Fruit fly (Drosophila melanogaster) whole organism, embryonic: Measurements from ENCODE around the gene bor.

Experiments used
- Abd-B ChIP-seq: fragments of 200-800 bp; sonication (Bioruptor generic); optimal IDR thresholded peaks from 2 replicates; lab custom pipeline; 2018; ENCODE audit warnings: missing biosample characterization, mild to moderate bottlenecking, missing genetic modification characterization, moderate library complexity
- Blimp-1 ChIP-seq: fragments of 200-800 bp; sonication (Bioruptor generic); optimal IDR thresholded peaks from 3 replicates; lab custom pipeline; 2018; ENCODE audit warnings: missing biosample characterization, missing genetic modification characterization, mild to moderate bottlenecking, moderate library complexity, missing genetic modification reagents
- Bteb2 ChIP-seq: fragments of 200-800 bp; sonication (Bioruptor generic); optimal IDR thresholded peaks from 2 replicates; lab custom pipeline; 2016; ENCODE audit warnings: missing biosample characterization, missing genetic modification characterization
- CG13424 ChIP-seq: fragments of 200-800 bp; sonication (Bioruptor generic); optimal IDR thresholded peaks from 2 replicates; lab custom pipeline; 2019; ENCODE audit warnings: missing biosample characterization, mild to moderate bottlenecking, missing genetic modification characterization, moderate library complexity
- CG14050 ChIP-seq: fragments of 200-800 bp; sonication (Bioruptor generic); IDR thresholded peaks from 3 replicates; pipeline ENCODE4 v1.3.6; 2022; ENCODE audit warnings: missing biosample characterization, missing genetic modification characterization
- CG15479 ChIP-seq: fragments of 200-800 bp; sonication (Bioruptor generic); optimal IDR thresholded peaks from 3 replicates; lab custom pipeline; 2019; ENCODE audit warnings: missing biosample characterization, mild to moderate bottlenecking, missing genetic modification characterization, moderate library complexity
- CG17328 ChIP-seq: fragments of 200-800 bp; sonication (Bioruptor generic); IDR thresholded peaks from 2 replicates; pipeline ENCODE4 v1.3.6; 2022; ENCODE audit warnings: missing biosample characterization, missing genetic modification characterization
- CG17359 ChIP-seq: fragments of 200-800 bp; sonication (Bioruptor generic); optimal IDR thresholded peaks from 3 replicates; lab custom pipeline; 2018; ENCODE audit warnings: missing biosample characterization, mild to moderate bottlenecking, missing genetic modification characterization, moderate library complexity
- CG18764 ChIP-seq: fragments of 200-800 bp; sonication (Bioruptor generic); optimal IDR thresholded peaks from 3 replicates; lab custom pipeline; 2016; ENCODE audit warnings: missing biosample characterization, missing genetic modification characterization
- CG2202 ChIP-seq: fragments of 200-800 bp; sonication (Bioruptor generic); optimal IDR thresholded peaks from 2 replicates; lab custom pipeline; 2018; ENCODE audit warnings: missing biosample characterization, mild to moderate bottlenecking, missing genetic modification characterization
- CG2875 ChIP-seq: fragments of 200-800 bp; sonication (Bioruptor generic); optimal IDR thresholded peaks from 2 replicates; lab custom pipeline; 2017; ENCODE audit warnings: missing biosample characterization, mild to moderate bottlenecking, missing genetic modification characterization, missing genetic modification reagents
- CG34224 ChIP-seq: fragments of 200-800 bp; sonication (Bioruptor generic); IDR thresholded peaks from 3 replicates; pipeline ENCODE4 v1.3.6; 2022; ENCODE audit warnings: missing biosample characterization, missing genetic modification characterization; ENCODE audit not compliant: partially characterized antibody
- CG4360 ChIP-seq: fragments of 200-800 bp; sonication (Bioruptor generic); IDR thresholded peaks from 2 replicates; pipeline ENCODE4 v1.3.6; 2022; ENCODE audit warnings: missing biosample characterization, missing genetic modification characterization
- CG43689 ChIP-seq: fragments of 200-800 bp; sonication (Bioruptor generic); IDR thresholded peaks from 2 replicates; pipeline ENCODE4 v1.3.6; 2022; ENCODE audit warnings: missing biosample characterization, missing genetic modification characterization
- CG4424 ChIP-seq: fragments of 200-800 bp; sonication (Bioruptor generic); optimal IDR thresholded peaks from 3 replicates; lab custom pipeline; 2016; ENCODE audit warnings: missing biosample characterization, missing genetic modification characterization
- CG4617 ChIP-seq: fragments of 200-800 bp; sonication (Bioruptor generic); optimal IDR thresholded peaks from 3 replicates; lab custom pipeline; 2016; ENCODE audit warnings: missing biosample characterization, missing genetic modification characterization, borderline replicate concordance
- CG5245 ChIP-seq: fragments of 200-800 bp; sonication (Bioruptor generic); optimal IDR thresholded peaks from 3 replicates; lab custom pipeline; 2016; ENCODE audit warnings: missing biosample characterization, missing genetic modification characterization
- CG6813 ChIP-seq: fragments of 200-800 bp; sonication (Bioruptor generic); optimal IDR thresholded peaks from 2 replicates; lab custom pipeline; 2017; ENCODE audit warnings: missing biosample characterization, missing genetic modification characterization, mild to moderate bottlenecking, moderate library complexity, missing genetic modification reagents
- CG6854 ChIP-seq: fragments of 200-800 bp; sonication (Bioruptor generic); optimal IDR thresholded peaks from 3 replicates; lab custom pipeline; 2017; ENCODE audit warnings: missing biosample characterization, mild to moderate bottlenecking, missing genetic modification characterization
- CG7963 ChIP-seq: fragments of 200-800 bp; sonication (Bioruptor generic); IDR thresholded peaks from 3 replicates; pipeline ENCODE4 v1.3.6; 2022; ENCODE audit warnings: missing biosample characterization, missing genetic modification characterization; ENCODE audit not compliant: partially characterized antibody
- CG8281 ChIP-seq: fragments of 200-800 bp; sonication (Bioruptor generic); optimal IDR thresholded peaks from 2 replicates; lab custom pipeline; 2018; ENCODE audit warnings: missing biosample characterization, mild to moderate bottlenecking, missing genetic modification characterization, moderate library complexity
- CrebB ChIP-seq: fragments of 200-800 bp; sonication (Bioruptor generic); optimal IDR thresholded peaks from 3 replicates; lab custom pipeline; 2018; ENCODE audit warnings: missing biosample characterization, mild to moderate bottlenecking, missing genetic modification characterization
- D19B ChIP-seq: fragments of 200-800 bp; sonication (Bioruptor generic); optimal IDR thresholded peaks from 2 replicates; lab custom pipeline; 2017; ENCODE audit warnings: missing biosample characterization, mild to moderate bottlenecking, missing genetic modification characterization
- Dbx ChIP-seq: fragments of 200-800 bp; sonication (Bioruptor generic); IDR thresholded peaks from 3 replicates; pipeline ENCODE4 v1.3.6; 2022; ENCODE audit warnings: missing biosample characterization, missing genetic modification characterization
- Dfd ChIP-seq, 2 experiments: fragments of >200 bp; optimal IDR thresholded peaks; 2 replicates each; lab custom pipeline; 2017; ENCODE audit warnings: missing biosample characterization in 2 of 2, missing genetic modification characterization in 2 of 2
- Dip3 ChIP-seq: fragments of 200-800 bp; sonication (Bioruptor generic); optimal IDR thresholded peaks from 3 replicates; lab custom pipeline; 2016; ENCODE audit warnings: missing biosample characterization, missing genetic modification characterization
- Elba2 ChIP-seq: fragments of 200-800 bp; sonication (Bioruptor generic); optimal IDR thresholded peaks from 3 replicates; lab custom pipeline; 2016; ENCODE audit warnings: missing biosample characterization, missing genetic modification characterization
- H15 ChIP-seq: fragments of 200-800 bp; sonication (Bioruptor generic); IDR thresholded peaks from 3 replicates; pipeline ENCODE4 v1.3.6; 2022; ENCODE audit warnings: missing biosample characterization, missing genetic modification characterization
- Lpt ChIP-seq: fragments of >200 bp; optimal IDR thresholded peaks from 2 replicates; lab custom pipeline; 2018; ENCODE audit warnings: missing biosample characterization, missing genetic modification characterization
- NfI ChIP-seq: fragments of 200-800 bp; sonication (Bioruptor generic); optimal IDR thresholded peaks from 3 replicates; lab custom pipeline; 2018; ENCODE audit warnings: missing biosample characterization, mild to moderate bottlenecking, missing genetic modification characterization, moderate library complexity
- Pdp1 ChIP-seq, 2 experiments: fragments of 200-800 bp; sonication (Bioruptor generic); optimal IDR thresholded peaks; 3 replicates each; lab custom pipeline; 2016; ENCODE audit warnings: missing biosample characterization in 2 of 2, missing genetic modification characterization in 2 of 2, mild to moderate bottlenecking in 1 of 2, moderate library complexity in 1 of 2
- Rfx ChIP-seq: fragments of 200-800 bp; sonication (Bioruptor generic); IDR thresholded peaks from 2 replicates; pipeline ENCODE4 v1.3.6; 2022; ENCODE audit warnings: missing biosample characterization, missing genetic modification characterization
- ap ChIP-seq: fragments of 200-800 bp; sonication (Bioruptor generic); IDR thresholded peaks from 2 replicates; pipeline ENCODE4 v1.3.6; 2022; ENCODE audit warnings: missing biosample characterization, missing genetic modification characterization
- br ChIP-seq: fragments of >200 bp; optimal IDR thresholded peaks from 2 replicates; lab custom pipeline; 2017
- bsh ChIP-seq, 2 experiments: fragments of 200-800 bp; sonication (Bioruptor generic); optimal IDR thresholded peaks; 2 replicates each; lab custom pipeline; 2017 to 2018; ENCODE audit warnings: mild to moderate bottlenecking in 2 of 2, missing biosample characterization in 2 of 2, missing genetic modification characterization in 2 of 2, moderate library complexity in 1 of 2
- croc ChIP-seq: fragments of 200-800 bp; sonication (Bioruptor generic); conservative IDR thresholded peaks from 3 replicates; pipeline ENCODE4 v1.3.6; 2022; ENCODE audit warnings: missing biosample characterization, missing genetic modification characterization
- dimm ChIP-seq: fragments of 200-800 bp; sonication (Bioruptor generic); IDR thresholded peaks from 2 replicates; pipeline ENCODE4 v1.3.6; 2022; ENCODE audit warnings: missing biosample characterization, missing genetic modification characterization
- fu2 ChIP-seq: fragments of 200-800 bp; sonication (Bioruptor generic); optimal IDR thresholded peaks from 2 replicates; lab custom pipeline; 2016; ENCODE audit warnings: missing biosample characterization, missing genetic modification characterization
- gcm ChIP-seq: fragments of 200-800 bp; sonication (Bioruptor generic); optimal IDR thresholded peaks from 2 replicates; lab custom pipeline; 2019; ENCODE audit warnings: missing biosample characterization, mild to moderate bottlenecking, missing genetic modification characterization, moderate library complexity
- hb ChIP-seq: fragments of 200-800 bp; sonication (Bioruptor generic); IDR thresholded peaks from 3 replicates; pipeline ENCODE4 v1.3.6; 2022; ENCODE audit warnings: missing biosample characterization, missing genetic modification characterization; ENCODE audit not compliant: partially characterized antibody
- jing ChIP-seq: fragments of 200-800 bp; sonication (Bioruptor generic); optimal IDR thresholded peaks from 2 replicates; lab custom pipeline; 2018; ENCODE audit warnings: missing biosample characterization, mild to moderate bottlenecking, missing genetic modification characterization
- p53 ChIP-seq: fragments of 200-800 bp; sonication (Bioruptor generic); optimal IDR thresholded peaks from 2 replicates; lab custom pipeline; 2016; ENCODE audit warnings: missing biosample characterization, missing genetic modification characterization
- prd ChIP-seq, 3 experiments: fragments of >200 bp in 2 of 3; fragments of 200-800 bp in 1 of 3; sonication (Bioruptor generic) in 1 of 3; optimal IDR thresholded peaks in 2 of 3; IDR thresholded peaks in 1 of 3; 2 replicates in 2 of 3; 3 replicates in 1 of 3; pipeline versions ENCODE4 v1.3.6 to Lab custom; 2017 to 2022; ENCODE audit warnings: missing biosample characterization in 1 of 3, missing genetic modification characterization in 1 of 3
- repo ChIP-seq: fragments of 200-800 bp; sonication (Bioruptor generic); optimal IDR thresholded peaks from 2 replicates; lab custom pipeline; 2016; ENCODE audit warnings: missing biosample characterization, missing genetic modification characterization
- ro ChIP-seq: fragments of 200-800 bp; sonication (Bioruptor generic); IDR thresholded peaks from 2 replicates; pipeline ENCODE4 v1.3.6; 2022; ENCODE audit warnings: missing biosample characterization, missing genetic modification characterization
- sc ChIP-seq, 3 experiments: fragments of >200 bp in 2 of 3; fragments of 200-800 bp in 1 of 3; sonication (Bioruptor generic) in 1 of 3; optimal IDR thresholded peaks; 2 replicates in 2 of 3; 3 replicates in 1 of 3; lab custom pipeline; 2017; ENCODE audit warnings: mild to moderate bottlenecking in 1 of 3, missing biosample characterization in 1 of 3, missing genetic modification characterization in 1 of 3, missing genetic modification reagents in 1 of 3
- scrt ChIP-seq: fragments of 200-800 bp; sonication (Bioruptor generic); optimal IDR thresholded peaks from 2 replicates; lab custom pipeline; 2018; ENCODE audit warnings: missing biosample characterization, mild to moderate bottlenecking, missing genetic modification characterization, moderate library complexity
- sima ChIP-seq: fragments of 200-800 bp; sonication (Bioruptor generic); optimal IDR thresholded peaks from 2 replicates; lab custom pipeline; 2016; ENCODE audit warnings: missing biosample characterization, missing genetic modification characterization
- sr ChIP-seq: fragments of 200-800 bp; sonication (Bioruptor generic); IDR thresholded peaks from 3 replicates; pipeline ENCODE4 v1.3.6; 2022; ENCODE audit warnings: missing biosample characterization, missing genetic modification characterization
- ssp ChIP-seq: fragments of 200-800 bp; sonication (Bioruptor generic); IDR thresholded peaks from 2 replicates; pipeline ENCODE4 v1.3.6; 2022; ENCODE audit warnings: missing biosample characterization, missing genetic modification characterization
- zfh1 ChIP-seq: fragments of 200-800 bp; sonication (Bioruptor generic); IDR thresholded peaks from 3 replicates; pipeline ENCODE4 v1.3.6; 2022; ENCODE audit warnings: missing biosample characterization, missing genetic modification characterization

Gene bor

dm6 chr3R:16256135-16256534, 7.8 kb downstream of the bor start (continued):
- no peak for TF ChIP-seq Blimp-1 (GFP tag; lab: Kevin White, UChicago)
- TF ChIP-seq sc (optimal IDR thresholded peaks at IDR 0.05; lab: Kevin White, UChicago), result no peak
- no peak for TF ChIP-seq sc (GFP tag; optimal IDR thresholded peaks at IDR 0.05; lab: Kevin White, UChicago)
- TF ChIP-seq ro, result no peak
- TF ChIP-seq Dbx (GFP tag; lab: Robert Waterston, UW), result peak; percentile 58; the same call in 2 of the 3 replicates
- no peak for TF ChIP-seq scrt (GFP tag; lab: Kevin White, UChicago)
- no peak for TF ChIP-seq dimm (GFP tag; lab: Robert Waterston, UW)
- TF ChIP-seq hb (GFP tag; lab: Robert Waterston, UW), result no peak
- no peak for TF ChIP-seq Lpt (GFP tag; lab: Kevin White, UChicago)
- TF ChIP-seq CG13424 (tag; lab: Kevin White, UChicago), result no peak
- TF ChIP-seq CG6813 (GFP tag; lab: Kevin White, UChicago), result no peak
- TF ChIP-seq NfI (GFP tag; lab: Kevin White, UChicago), result no peak
- no peak for TF ChIP-seq ssp (GFP tag; lab: Robert Waterston, UW)
- TF ChIP-seq CG14050 (GFP tag; lab: Robert Waterston, UW), result no peak
- TF ChIP-seq CG4360 (GFP tag; lab: Robert Waterston, UW), result no peak
- no peak for TF ChIP-seq CG2875 (GFP tag; lab: Kevin White, UChicago)
- 0 out of 3 replicates have a peak, but pooled peaks have one; percentile 5 for TF ChIP-seq zfh1 (GFP tag; lab: Robert Waterston, UW)
- TF ChIP-seq ap (GFP tag; lab: Robert Waterston, UW), result no peak
- no peak for TF ChIP-seq croc (GFP tag; lab: Robert Waterston, UW)
- TF ChIP-seq CG2202 (tag; lab: Kevin White, UChicago), result no peak
- no peak for TF ChIP-seq Bteb2 (GFP tag; lab: Kevin White, UChicago)
- no peak for TF ChIP-seq Abd-B
- no peak for TF ChIP-seq D19B (GFP tag; lab: Kevin White, UChicago)
- TF ChIP-seq gcm (GFP tag; lab: Kevin White, UChicago), result no peak
- TF ChIP-seq sima, result no peak
- TF ChIP-seq CG4617, result no peak
- no peak for TF ChIP-seq p53
- no peak for TF ChIP-seq br (lab: Kevin White, UChicago)
- no peak for TF ChIP-seq CG17328 (GFP tag; lab: Robert Waterston, UW)
- no peak for TF ChIP-seq CG6854 (GFP tag; lab: Kevin White, UChicago)
- TF ChIP-seq CG7963 (GFP tag; lab: Robert Waterston, UW), result no peak
- no peak for TF ChIP-seq CG4424 (GFP tag; lab: Kevin White, UChicago)
- no peak for TF ChIP-seq Elba2
- TF ChIP-seq CG8281, result no peak
- TF ChIP-seq CG34224, result no peak
- no peak for TF ChIP-seq CG43689
- no peak for TF ChIP-seq CrebB
- TF ChIP-seq Pdp1 (GFP tag; optimal IDR thresholded peaks at IDR 0.05; lab: Kevin White, UChicago), result no peak
- TF ChIP-seq CG15479, result no peak
- no peak for TF ChIP-seq CG18764 (GFP tag; lab: Kevin White, UChicago)
- TF ChIP-seq Rfx (GFP tag; lab: Robert Waterston, UW), result no peak
- TF ChIP-seq repo, result no peak
- TF ChIP-seq CG5245 (GFP tag; lab: Kevin White, UChicago), result no peak
- peak; percentile 97 for TF ChIP-seq sr (GFP tag; lab: Robert Waterston, UW)
- no peak for TF ChIP-seq H15 (GFP tag; lab: Robert Waterston, UW)
- TF ChIP-seq Dfd (GFP tag; optimal IDR thresholded peaks at IDR 0.05; lab: Kevin White, UChicago), result no peak
- no peak for TF ChIP-seq Dip3 (GFP tag; lab: Kevin White, UChicago)
- TF ChIP-seq bsh (GFP tag; optimal IDR thresholded peaks at IDR 0.05; lab: Kevin White, UChicago), result no peak
- no peak for TF ChIP-seq jing (GFP tag; lab: Kevin White, UChicago)
- TF ChIP-seq CG17359 (tag; lab: Kevin White, UChicago), result no peak
- no peak for TF ChIP-seq prd (optimal IDR thresholded peaks at IDR 0.05; lab: Kevin White, UChicago)
- TF ChIP-seq prd (GFP tag; IDR thresholded peaks at IDR 0.05; lab: Robert Waterston, UW), result no peak
- no peak for TF ChIP-seq fu2 (GFP tag; lab: Kevin White, UChicago)
